Worm (Caenorhabditis elegans) whole organism, L4 larva: ENCODE data around the gene gop-1.

Experiments used
- F10B5.3 ChIP-seq: sonication (generic microtip); optimal IDR thresholded peaks from 2 replicates; lab custom pipeline; 2016; ENCODE audit warnings: mild to moderate bottlenecking, missing genetic modification characterization, missing compliant biosample characterization
- F26F4.8 ChIP-seq: fragments of 200-800 bp; sonication (Bioruptor generic); conservative IDR thresholded peaks from 2 replicates; pipeline ENCODE4 v1.3.6; 2022; ENCODE audit warnings: missing genetic modification characterization, missing compliant biosample characterization
- R02D3.7 ChIP-seq: fragments of 150-350 bp; sonication (generic microtip); optimal IDR thresholded peaks from 3 replicates; lab custom pipeline; 2014; ENCODE audit warnings: missing biosample characterization, missing genetic modification characterization
- T26A8.4 ChIP-seq: fragments of 200-800 bp; sonication (Bioruptor generic); IDR thresholded peaks from 2 replicates; pipeline ENCODE4 v1.3.6; 2022; ENCODE audit warnings: missing genetic modification characterization, missing compliant biosample characterization
- Y5F2A.4 ChIP-seq: fragments of 200-800 bp; sonication (Bioruptor generic); optimal IDR thresholded peaks from 2 replicates; lab custom pipeline; 2018; ENCODE audit warnings: mild to moderate bottlenecking, missing genetic modification characterization, missing compliant biosample characterization
- aly-2 ChIP-seq: sonication (generic microtip); optimal IDR thresholded peaks from 2 replicates; lab custom pipeline; 2018; ENCODE audit warnings: missing biosample characterization, missing genetic modification characterization
- ama-1 ChIP-seq: fragments of 150-350 bp; optimal IDR thresholded peaks from 2 replicates; lab custom pipeline; 2014; ENCODE audit warnings: inconsistent platforms, mixed read lengths
- attf-4 ChIP-seq: sonication (generic microtip); optimal IDR thresholded peaks from 3 replicates; lab custom pipeline; 2017; ENCODE audit warnings: missing biosample characterization, missing genetic modification characterization
- ceh-62 ChIP-seq: sonication (generic microtip); optimal IDR thresholded peaks from 2 replicates; lab custom pipeline; 2017; ENCODE audit warnings: missing biosample characterization, missing genetic modification characterization
- daf-16 ChIP-seq, 3 experiments: sonication (generic microtip); optimal IDR thresholded peaks; 2 replicates each; lab custom pipeline; 2016 to 2017; ENCODE audit warnings: missing genetic modification characterization in 3 of 3, missing genetic modification reagents in 3 of 3, mild to moderate bottlenecking in 2 of 3, missing compliant biosample characterization in 2 of 3, missing biosample characterization in 1 of 3, moderate library complexity in 1 of 3
- dpl-1 ChIP-seq: fragments of 150-350 bp; optimal IDR thresholded peaks from 2 replicates; lab custom pipeline; 2014; ENCODE audit warnings: missing biosample characterization, missing genetic modification reagents, missing genetic modification characterization
- duxl-1 ChIP-seq: sonication (generic microtip); optimal IDR thresholded peaks from 2 replicates; lab custom pipeline; 2016; ENCODE audit warnings: mild to moderate bottlenecking, missing genetic modification characterization, moderate library complexity, missing compliant biosample characterization; ENCODE audit not compliant: poor library complexity
- dve-1 ChIP-seq: sonication (generic microtip); optimal IDR thresholded peaks from 2 replicates; lab custom pipeline; 2017; ENCODE audit warnings: antibody characterized with exemption, mild to moderate bottlenecking, missing genetic modification characterization, missing compliant biosample characterization; ENCODE audit not compliant: insufficient read depth
- egl-27 ChIP-seq: sonication (generic microtip); optimal IDR thresholded peaks from 3 replicates; lab custom pipeline; 2017; ENCODE audit warnings: missing biosample characterization, missing genetic modification reagents, missing genetic modification characterization
- hif-1 ChIP-seq, 2 experiments: sonication (generic microtip); optimal IDR thresholded peaks; 2 replicates each; lab custom pipeline; 2016 to 2017; ENCODE audit warnings: missing compliant biosample characterization in 2 of 2, missing genetic modification characterization in 2 of 2, missing genetic modification reagents in 2 of 2, missing genotype in 2 of 2, mild to moderate bottlenecking in 1 of 2
- hlh-11 ChIP-seq: fragments of 200-800 bp; sonication (Bioruptor generic); optimal IDR thresholded peaks from 2 replicates; lab custom pipeline; 2018; ENCODE audit warnings: mild to moderate bottlenecking, missing genetic modification characterization, missing compliant biosample characterization
- hmg-1.1 ChIP-seq: fragments of 200-800 bp; sonication (Bioruptor generic); IDR thresholded peaks from 2 replicates; pipeline ENCODE4 v1.3.6; 2022; ENCODE audit warnings: missing genetic modification reagents, missing genetic modification characterization, missing compliant biosample characterization
- jun-1 ChIP-seq: fragments of 150-350 bp; optimal IDR thresholded peaks from 2 replicates; lab custom pipeline; 2014; ENCODE audit warnings: missing biosample characterization, missing genetic modification reagents, missing genetic modification characterization
- lin-15B ChIP-seq: fragments of 150-350 bp; sonication (generic microtip); optimal IDR thresholded peaks from 3 replicates; lab custom pipeline; 2014; ENCODE audit warnings: missing biosample characterization, missing genetic modification characterization
- lsy-2 ChIP-seq, 2 experiments: fragments of 150-350 bp in 1 of 2; sonication (generic microtip) in 1 of 2; optimal IDR thresholded peaks; 2 replicates each; lab custom pipeline; 2014 to 2017; ENCODE audit warnings: missing biosample characterization in 2 of 2, missing genetic modification characterization in 2 of 2
- madf-9 ChIP-seq: fragments of 200-800 bp; sonication (Bioruptor generic); conservative IDR thresholded peaks from 2 replicates; pipeline ENCODE4 v1.3.6; 2022; ENCODE audit warnings: missing genetic modification reagents, missing genetic modification characterization, missing compliant biosample characterization
- mep-1 ChIP-seq: fragments of 150-350 bp; sonication (generic microtip); optimal IDR thresholded peaks from 3 replicates; lab custom pipeline; 2014; ENCODE audit warnings: missing biosample characterization, missing genetic modification characterization
- mes-2 ChIP-seq: sonication (generic microtip); optimal IDR thresholded peaks from 2 replicates; lab custom pipeline; 2016; ENCODE audit warnings: missing genotype, mild to moderate bottlenecking, missing genetic modification characterization, missing compliant biosample characterization; ENCODE audit not compliant: poor library complexity, severe bottlenecking
- mxl-3 ChIP-seq: fragments of 200-800 bp; sonication (Bioruptor generic); optimal IDR thresholded peaks from 2 replicates; lab custom pipeline; 2018; ENCODE audit warnings: mild to moderate bottlenecking, missing genetic modification characterization, missing compliant biosample characterization
- nhr-28 ChIP-seq: fragments of 150-350 bp; optimal IDR thresholded peaks from 2 replicates; lab custom pipeline; 2014; ENCODE audit warnings: missing biosample characterization, missing genetic modification characterization
- nhr-6 ChIP-seq: fragments of 150-350 bp; optimal IDR thresholded peaks from 2 replicates; lab custom pipeline; 2014; ENCODE audit warnings: missing biosample characterization, missing genetic modification characterization
- nhr-77 ChIP-seq: fragments of 150-350 bp; optimal IDR thresholded peaks from 2 replicates; lab custom pipeline; 2014; ENCODE audit warnings: missing biosample characterization, missing genetic modification characterization
- pha-4 ChIP-seq, 2 experiments: fragments of 150-350 bp in 1 of 2; fragments of 200-800 bp in 1 of 2; sonication (Bioruptor generic) in 1 of 2; IDR thresholded peaks in 1 of 2; optimal IDR thresholded peaks in 1 of 2; 2 replicates each; pipeline versions ENCODE4 v1.3.6 to Lab custom; 2014 to 2022; ENCODE audit warnings: missing genetic modification characterization in 2 of 2, missing genetic modification reagents in 2 of 2, missing biosample characterization in 1 of 2, missing compliant biosample characterization in 1 of 2
- pqm-1 ChIP-seq: sonication (generic microtip); optimal IDR thresholded peaks from 2 replicates; lab custom pipeline; 2017; ENCODE audit warnings: missing biosample characterization, missing genetic modification characterization
- saeg-2 ChIP-seq: fragments of 200-800 bp; sonication (Bioruptor generic); IDR thresholded peaks from 2 replicates; pipeline ENCODE4 v1.3.6; 2022; ENCODE audit warnings: missing genetic modification reagents, missing genetic modification characterization, missing compliant biosample characterization
- sdz-12 ChIP-seq: fragments of 200-800 bp; sonication (Bioruptor generic); optimal IDR thresholded peaks from 2 replicates; lab custom pipeline; 2018; ENCODE audit warnings: mild to moderate bottlenecking, missing genetic modification characterization, missing compliant biosample characterization
- tag-97 ChIP-seq: fragments of 200-800 bp; sonication (Bioruptor generic); IDR thresholded peaks from 2 replicates; pipeline ENCODE4 v1.3.6; 2022; ENCODE audit warnings: missing genetic modification characterization, missing compliant biosample characterization
- unc-62 ChIP-seq, 3 experiments: fragments of 150-350 bp in 1 of 3; sonication (generic microtip); optimal IDR thresholded peaks in 2 of 3; peaks in 1 of 3; 1 replicate in 1 of 3; 2 replicates in 2 of 3; lab custom pipeline; 2014 to 2017; ENCODE audit warnings: missing biosample characterization in 3 of 3, missing genetic modification characterization in 3 of 3, missing genetic modification reagents in 3 of 3, missing genotype in 1 of 3
- ztf-11 ChIP-seq: fragments of 150-350 bp; optimal IDR thresholded peaks from 2 replicates; lab custom pipeline; 2014; ENCODE audit warnings: missing biosample characterization, missing genetic modification characterization

Gene gop-1

DNA sequence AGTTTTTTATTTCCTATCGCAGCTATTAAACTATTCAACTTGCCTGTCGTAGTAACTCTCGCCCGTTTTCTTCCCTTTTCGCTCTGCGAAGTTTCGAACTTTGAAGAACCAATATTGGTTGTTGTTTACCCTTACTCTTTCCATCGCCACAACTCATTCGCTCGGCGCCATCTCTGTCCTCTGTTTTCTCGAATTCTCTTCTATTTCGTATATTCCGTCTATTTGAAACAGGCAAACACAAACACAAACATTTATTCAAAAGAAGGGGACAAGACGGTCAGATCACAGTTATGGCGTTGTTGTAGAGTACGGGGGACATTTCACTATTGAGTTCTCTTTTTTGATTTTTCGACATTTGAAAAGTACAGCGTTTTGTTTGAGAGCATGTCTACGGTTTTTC, 31.5 kb upstream of the gop-1 start:
- TF ChIP-seq pha-4 (GFP tag; IDR thresholded peaks at IDR 0.05; lab: Robert Waterston, UW) (no peak), pha-4 (tag; optimal IDR thresholded peaks at IDR 0.05; lab: Kevin White, UChicago) (peak; percentile 72), duxl-1 (no peak), T26A8.4 (GFP tag; lab: Robert Waterston, UW) (no peak), hif-1 (tag; optimal IDR thresholded peaks at IDR 0.05; lab: Kevin White, UChicago) (no peak), ceh-62 (tag; lab: Kevin White, UChicago) (no peak), jun-1 (tag; lab: Kevin White, UChicago) (no peak), daf-16 (GFP tag; optimal IDR thresholded peaks at IDR 0.05; lab: Kevin White, UChicago) (no peak), daf-16 (tag; optimal IDR thresholded peaks at IDR 0.05; lab: Kevin White, UChicago) (peak; percentile 94), nhr-28 (tag; lab: Kevin White, UChicago) (peak; percentile 35)

DNA sequence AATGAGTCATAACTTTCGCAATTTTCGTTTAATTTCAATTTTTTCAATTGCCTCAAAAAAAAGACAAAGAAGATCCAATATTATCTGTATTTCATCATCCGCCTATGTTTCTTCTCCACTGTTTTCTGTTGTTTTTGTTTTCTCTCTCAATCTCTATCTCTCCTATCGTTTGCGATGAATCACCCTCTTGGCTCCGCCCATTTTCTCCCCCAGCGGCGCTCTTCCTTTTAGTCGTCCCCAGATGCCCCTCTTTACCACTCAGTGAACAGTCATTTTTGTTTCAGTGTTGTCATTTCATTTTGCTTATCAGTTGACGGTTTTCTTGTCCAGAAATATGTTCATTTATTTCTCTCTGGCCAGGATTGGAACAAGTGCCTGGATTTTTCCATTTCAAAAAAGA, 29.3 kb upstream of the gop-1 start:
- TF ChIP-seq lsy-2 (tag; optimal IDR thresholded peaks at IDR 0.05; lab: Kevin White, UChicago): peak in 1 of 2 experiments; percentile 21
- TF ChIP-seq ztf-11 (tag; lab: Kevin White, UChicago): no peak
- TF ChIP-seq Y5F2A.4: no peak
- TF ChIP-seq ama-1 (lab: Kevin White, UChicago): peak; percentile 51
- TF ChIP-seq mep-1 (tag; lab: Kevin White, UChicago): peak; percentile 14
- peak; percentile 1 for TF ChIP-seq dpl-1 (GFP tag; lab: Kevin White, UChicago)
- peak; percentile 54 for TF ChIP-seq nhr-6 (tag; lab: Kevin White, UChicago)
- TF ChIP-seq F26F4.8 (GFP tag; lab: Robert Waterston, UW): no peak
- peak; percentile 81 for TF ChIP-seq dve-1 (tag; lab: Kevin White, UChicago)
- TF ChIP-seq nhr-28 (tag; lab: Kevin White, UChicago): peak; percentile 52
- TF ChIP-seq pha-4 (GFP tag; IDR thresholded peaks at IDR 0.05; lab: Robert Waterston, UW): no peak
- TF ChIP-seq pha-4 (tag; optimal IDR thresholded peaks at IDR 0.05; lab: Kevin White, UChicago): peak; percentile 44
- TF ChIP-seq saeg-2: no peak
- no peak for TF ChIP-seq attf-4 (tag; lab: Kevin White, UChicago)
- no peak for TF ChIP-seq egl-27 (tag; lab: Kevin White, UChicago)
- TF ChIP-seq mes-2 (tag; lab: Kevin White, UChicago): peak; percentile 21
- TF ChIP-seq daf-16 (GFP tag; optimal IDR thresholded peaks at IDR 0.05; lab: Kevin White, UChicago): no peak
- peak; percentile 73 for TF ChIP-seq daf-16 (tag; optimal IDR thresholded peaks at IDR 0.05; lab: Kevin White, UChicago)
- TF ChIP-seq pqm-1 (tag; lab: Kevin White, UChicago): peak; percentile 36
- TF ChIP-seq madf-9: 0 out of 2 replicates have a peak, but pooled peaks have one; percentile 18
- TF ChIP-seq tag-97 (GFP tag; lab: Robert Waterston, UW): no peak
- peak; percentile 36 for TF ChIP-seq hlh-11 (tag; lab: Kevin White, UChicago)
- peak; percentile 23 for TF ChIP-seq nhr-77 (tag; lab: Kevin White, UChicago)
- TF ChIP-seq T26A8.4 (GFP tag; lab: Robert Waterston, UW): no peak; the same call in 1 of the 2 replicates

DNA sequence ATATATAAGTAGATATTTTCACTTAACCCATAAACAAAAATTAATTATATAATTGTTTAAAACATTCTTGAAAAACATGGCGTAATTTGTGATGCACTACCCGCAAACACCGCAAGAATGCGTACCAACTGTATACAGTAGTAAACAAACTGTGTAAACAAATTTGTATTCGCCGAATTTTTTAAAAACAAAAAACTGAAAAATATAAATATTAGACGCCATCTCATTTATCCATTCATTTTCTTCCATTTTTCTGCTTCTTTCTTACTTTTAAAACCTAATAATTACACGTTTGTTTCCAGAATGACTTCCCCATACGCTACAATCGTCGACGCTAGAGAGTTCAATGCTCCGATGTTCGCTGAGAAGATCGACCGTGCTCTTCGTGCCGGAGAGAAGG, 28.9 kb upstream of the gop-1 start, which contains the start of gene nex-1:
nex-1 (plus strand) TSS at position 301 of the 400 bp plus-strand sequence.
- TF ChIP-seq lin-15B (tag; lab: Kevin White, UChicago) (no peak), mxl-3 (GFP tag; lab: Kevin White, UChicago) (no peak), hmg-1.1 (no peak), aly-2 (tag; lab: Kevin White, UChicago) (no peak), F10B5.3 (tag; lab: Kevin White, UChicago) (no peak), R02D3.7 (tag; lab: Kevin White, UChicago) (no peak), unc-62 (GFP tag; optimal IDR thresholded peaks at IDR 0.05 in 1 of 2; lab: Kevin White, UChicago) (peak in 1 of 2 experiments; percentile 23), unc-62 (tag; optimal IDR thresholded peaks at IDR 0.05; lab: Kevin White, UChicago) (no peak), sdz-12 (GFP tag; lab: Kevin White, UChicago) (no peak)
- TF ChIP-seq, all 104 proteins: peak for 1
